Fruit fly (Drosophila melanogaster) whole organism, adult: ENCODE results near the gene CG10979.

Experiments used
- CG5204 ChIP-seq: fragments of 200-800 bp; sonication (Bioruptor generic); optimal IDR thresholded peaks from 2 replicates; lab custom pipeline; 2016; ENCODE audit warnings: missing biosample characterization, missing genetic modification characterization
- CG7101 ChIP-seq: fragments of 200-800 bp; sonication (Bioruptor generic); optimal IDR thresholded peaks from 2 replicates; lab custom pipeline; 2018; ENCODE audit warnings: missing biosample characterization, mild to moderate bottlenecking, missing genetic modification characterization, moderate library complexity
- cic ChIP-seq: fragments of 200-800 bp; sonication (Bioruptor generic); optimal IDR thresholded peaks from 2 replicates; lab custom pipeline; 2017; ENCODE audit warnings: missing biosample characterization, mild to moderate bottlenecking, missing genetic modification characterization, moderate library complexity
- cnc ChIP-seq, 2 experiments: fragments of >200 bp; optimal IDR thresholded peaks; 2 replicates each; lab custom pipeline; 2017
- kay ChIP-seq: fragments of 200-800 bp; sonication (Bioruptor generic); peaks from one replicate; lab custom pipeline; 2016; ENCODE audit warnings: missing biosample characterization, missing genetic modification characterization, borderline replicate concordance
- ovo ChIP-seq: fragments of 200-800 bp; sonication (Bioruptor generic); optimal IDR thresholded peaks from 2 replicates; lab custom pipeline; 2016; ENCODE audit warnings: missing biosample characterization, missing genetic modification characterization
- toe ChIP-seq: fragments of 200-800 bp; sonication (Bioruptor generic); optimal IDR thresholded peaks from 2 replicates; lab custom pipeline; 2016; ENCODE audit warnings: missing biosample characterization, missing genetic modification characterization

dm6 chr3R:5794267-5795089, at the start of gene CG10979, which contains the start of gene PSMG1:
- TF ChIP-seq CG5204 (no peak), ovo (GFP tag; lab: Kevin White, UChicago) (no peak), CG7101 (tag; lab: Kevin White, UChicago) (no peak), kay (GFP tag; lab: Kevin White, UChicago) (no peak), toe (GFP tag; lab: Kevin White, UChicago) (no peak), cnc (optimal IDR thresholded peaks at IDR 0.05; lab: Kevin White, UChicago) (no peak), cic (GFP tag; lab: Kevin White, UChicago) (no peak)
